Worm (Caenorhabditis elegans) whole organism, L4 larva: ENCODE results near the gene F38C2.1.

Experiments
- ama-1 ChIP-seq: fragments of 150-350 bp; optimal IDR thresholded peaks from 2 replicates; lab custom pipeline; 2014; ENCODE audit warnings: inconsistent platforms, mixed read lengths
- ceh-82 ChIP-seq: sonication (generic microtip); optimal IDR thresholded peaks from 2 replicates; lab custom pipeline; 2017; ENCODE audit warnings: missing biosample characterization, missing genetic modification characterization
- ces-1 ChIP-seq: fragments of 150-350 bp; sonication (generic microtip); optimal IDR thresholded peaks from 4 replicates; lab custom pipeline; 2014; ENCODE audit warnings: missing biosample characterization, missing genetic modification reagents, missing genetic modification characterization
- dmd-6 ChIP-seq: fragments of 200-800 bp; sonication (Bioruptor generic); IDR thresholded peaks from 2 replicates; pipeline ENCODE4 v1.3.6; 2022; ENCODE audit warnings: missing genetic modification reagents, missing genetic modification characterization, missing compliant biosample characterization
- egl-27 ChIP-seq: sonication (generic microtip); optimal IDR thresholded peaks from 3 replicates; lab custom pipeline; 2017; ENCODE audit warnings: missing biosample characterization, missing genetic modification reagents, missing genetic modification characterization
- fkh-10 ChIP-seq: fragments of 150-350 bp; optimal IDR thresholded peaks from 2 replicates; lab custom pipeline; 2014; ENCODE audit warnings: missing biosample characterization, missing genetic modification reagents, missing genetic modification characterization
- nhr-28 ChIP-seq: fragments of 150-350 bp; optimal IDR thresholded peaks from 2 replicates; lab custom pipeline; 2014; ENCODE audit warnings: missing biosample characterization, missing genetic modification characterization
- nhr-76 ChIP-seq: fragments of 150-350 bp; optimal IDR thresholded peaks from 2 replicates; lab custom pipeline; 2014; ENCODE audit warnings: missing biosample characterization, missing genetic modification characterization
- nhr-77 ChIP-seq: fragments of 150-350 bp; optimal IDR thresholded peaks from 2 replicates; lab custom pipeline; 2014; ENCODE audit warnings: missing biosample characterization, missing genetic modification characterization

ce11 chrIV:16233028-16233427 lies 14.2 kb upstream of the F38C2.1 start, which contains the start of the genes hpa-1 and irld-39:
- TF ChIP-seq ces-1 (GFP tag; lab: Kevin White, UChicago) (no peak), nhr-77 (tag; lab: Kevin White, UChicago) (no peak), nhr-28 (tag; lab: Kevin White, UChicago) (no peak), nhr-76 (tag; lab: Kevin White, UChicago) (no peak), dmd-6 (GFP tag; lab: Robert Waterston, UW) (no peak), ceh-82 (no peak), egl-27 (tag; lab: Kevin White, UChicago) (no peak), ama-1 (lab: Kevin White, UChicago) (no peak), fkh-10 (no peak)
